Worm (Caenorhabditis elegans): Measurements from ENCODE around the gene rbm-7.

ce11 chrIII:12891580-12891979 is 40.1 kb downstream of the rbm-7 start, which contains the start of the genes Y37D8A.29 and unc-71:
- no peak for TF ChIP-seq dao-5 (tag; optimal IDR thresholded peaks at IDR 0.05)
- no peak for TF ChIP-seq him-1 (tag; optimal IDR thresholded peaks at IDR 0.05)

Data from whole organism, L4/young adult.